Worm (Caenorhabditis elegans) whole organism, young adult: ENCODE measurements around the gene lnp-1.

Experiments
- C17E4.6 ChIP-seq: fragments of 200-800 bp; sonication (Bioruptor generic); IDR thresholded peaks from 2 replicates; pipeline ENCODE4 v1.3.6; 2022; ENCODE audit warnings: missing genetic modification reagents, missing genetic modification characterization, missing compliant biosample characterization
- F55B11.4 ChIP-seq: sonication (generic microtip); optimal IDR thresholded peaks from 2 replicates; lab custom pipeline; 2016; ENCODE audit warnings: missing compliant biosample characterization, missing genetic modification characterization, borderline replicate concordance; ENCODE audit not compliant: insufficient read depth
- ama-1 ChIP-seq, 3 experiments: fragments of 150-350 bp in 1 of 3; sonication (generic microtip) in 2 of 3; optimal IDR thresholded peaks; 2 replicates each; lab custom pipeline; 2014 to 2018; ENCODE audit warnings: missing biosample characterization in 2 of 3, missing genetic modification characterization in 2 of 3, missing genetic modification reagents in 2 of 3
- hrde-1 ChIP-seq: sonication (generic microtip); optimal IDR thresholded peaks from 2 replicates; lab custom pipeline; 2016; ENCODE audit warnings: missing genetic modification characterization, mild to moderate bottlenecking, missing compliant biosample characterization, moderate library complexity, missing genotype, missing genetic modification reagents, borderline replicate concordance
- nfya-1 ChIP-seq: sonication (generic microtip); optimal IDR thresholded peaks from 2 replicates; lab custom pipeline; 2017; ENCODE audit warnings: antibody characterized with exemption, missing compliant biosample characterization, missing genetic modification characterization, borderline replicate concordance; ENCODE audit not compliant: insufficient read depth
- snpc-4 ChIP-seq, 5 experiments: fragments of 150-350 bp in 1 of 5; sonication (generic microtip) in 4 of 5; optimal IDR thresholded peaks; 2 replicates each; lab custom pipeline; 2014 to 2018; ENCODE audit warnings: missing genetic modification characterization in 5 of 5, missing biosample characterization in 3 of 5, antibody characterized with exemption in 2 of 5, mild to moderate bottlenecking in 2 of 5, missing compliant biosample characterization in 2 of 5, missing genotype in 2 of 5, moderate library complexity in 2 of 5, missing genetic modification reagents in 1 of 5

DNA sequence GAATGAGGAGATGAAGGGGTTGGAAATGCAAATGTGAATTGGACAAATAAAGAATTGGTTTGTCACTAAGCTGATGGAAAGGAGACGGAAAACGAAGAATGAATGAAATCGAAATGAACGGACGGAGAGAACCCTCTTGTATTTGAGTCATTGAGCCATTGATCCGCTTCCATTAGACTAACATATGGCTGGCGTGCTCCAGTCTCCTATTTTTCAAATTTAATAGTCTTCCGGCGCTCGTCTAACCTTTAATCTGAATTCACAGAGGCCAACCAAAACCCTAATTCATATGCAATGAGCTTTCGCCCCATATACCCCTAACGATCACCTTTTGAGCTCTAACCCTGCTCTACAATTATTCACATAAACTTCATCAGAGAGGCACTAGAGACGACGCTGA, 33.5 kb downstream of the lnp-1 start, which contains the start of gene C46C11.3:
- TF ChIP-seq snpc-4 (GFP tag; optimal IDR thresholded peaks at IDR 0.05; lab: Kevin White, UChicago) (no peak), snpc-4 (tag; optimal IDR thresholded peaks at IDR 0.05; lab: Kevin White, UChicago) (no peak), F55B11.4 (no peak), hrde-1 (tag; lab: Kevin White, UChicago) (no peak), ama-1 (optimal IDR thresholded peaks at IDR 0.05; lab: Kevin White, UChicago) (no peak), ama-1 (GFP tag; optimal IDR thresholded peaks at IDR 0.05; lab: Kevin White, UChicago) (no peak), nfya-1 (tag; lab: Kevin White, UChicago) (no peak), C17E4.6 (GFP tag; lab: Robert Waterston, UW) (no peak)
